Worm (Caenorhabditis elegans): ENCODE measurements around the gene C47E12.13.

C47E12.13 gene

ce11 chrIV:10048268-10048667 is 41.6 kb upstream of the C47E12.13 start:
- TF ChIP-seq lir-3 (tag; optimal IDR thresholded peaks at IDR 0.05) (no peak), nhr-11 (tag; optimal IDR thresholded peaks at IDR 0.05) (peak; percentile 54)

- TF ChIP-seq nhr-6 (tag; optimal IDR thresholded peaks at IDR 0.05) (no peak), ztf-11 (tag; optimal IDR thresholded peaks at IDR 0.05) (no peak), ceh-44 (GFP tag; IDR thresholded peaks at IDR 0.05) (no peak), hlh-30 (tag; optimal IDR thresholded peaks at IDR 0.05; ENCODE audit: insufficient read depth) (no peak), sdz-12 (GFP tag; optimal IDR thresholded peaks at IDR 0.05) (no peak), fkh-10 (GFP tag; optimal IDR thresholded peaks at IDR 0.05) (no peak), snpc-1.2 (GFP tag; IDR thresholded peaks at IDR 0.05) (no peak), lin-15B (tag; optimal IDR thresholded peaks at IDR 0.05) (no peak), tra-1 (GFP tag; IDR thresholded peaks at IDR 0.05) (no peak), T26A8.4 (GFP tag; IDR thresholded peaks at IDR 0.05) (no peak), fos-1 (tag; optimal IDR thresholded peaks at IDR 0.05) (no peak)
Measured at ce11 chrIV:10047108-10047507, 40.4 kb upstream of the C47E12.13 start, which contains the start of gene T04B2.3. TSS of gene T04B2.3 (plus strand) at chrIV:10047408.

- TF ChIP-seq T26A8.4 (GFP tag; IDR thresholded peaks at IDR 0.05) (no peak), jun-1 (tag; optimal IDR thresholded peaks at IDR 0.05) (no peak), aha-1 (tag) (peak; percentile 14), ZK546.5 (tag; optimal IDR thresholded peaks at IDR 0.05) (no peak), lsy-2 (tag; optimal IDR thresholded peaks at IDR 0.05) (no peak), daf-16 (GFP tag; optimal IDR thresholded peaks at IDR 0.05) (peak in 1 of 2 experiments; percentile 35), daf-16 (tag; optimal IDR thresholded peaks at IDR 0.05) (no peak), zag-1 (tag; optimal IDR thresholded peaks at IDR 0.05) (no peak), nhr-11 (tag; optimal IDR thresholded peaks at IDR 0.05) (peak; percentile 23), unc-62 (GFP tag; optimal IDR thresholded peaks at IDR 0.05 in 1 of 2) (peak in 1 of 2 experiments; percentile 77), unc-62 (tag; optimal IDR thresholded peaks at IDR 0.05) (no peak), arid-1 (GFP tag; conservative IDR thresholded peaks at IDR 0.05) (no peak), saeg-2 (GFP tag; IDR thresholded peaks at IDR 0.05) (no peak)
Measured at ce11 chrIV:10046005-10046404, 39.3 kb upstream of the C47E12.13 start.

- no peak for TF ChIP-seq ceh-32 (tag; optimal IDR thresholded peaks at IDR 0.05; ENCODE audit: poor library complexity)
- TF ChIP-seq ceh-62 (tag; optimal IDR thresholded peaks at IDR 0.05) = no peak
- TF ChIP-seq snpc-1.2 (GFP tag; IDR thresholded peaks at IDR 0.05) = no peak
- TF ChIP-seq aha-1 (tag) = peak; percentile 73
- no peak for TF ChIP-seq set-16 (GFP tag; IDR thresholded peaks at IDR 0.05)
Measured at ce11 chrIV:10042881-10043280, 36.2 kb upstream of the C47E12.13 start, which contains the start of gene frk-1. TSS of gene frk-1 (plus strand) at chrIV:10043181.

ce11 chrIV:10040803-10041202 is 34.1 kb upstream of the C47E12.13 start, which contains the start of gene dhs-31:
TSS of gene dhs-31 (minus strand) at chrIV:10040903.
- TF ChIP-seq zip-2 (tag; optimal IDR thresholded peaks at IDR 0.05) (no peak), mdl-1 (tag; optimal IDR thresholded peaks at IDR 0.05) (no peak), saeg-2 (GFP tag; IDR thresholded peaks at IDR 0.05) (no peak), ceh-20 (GFP tag; IDR thresholded peaks at IDR 0.05) (no peak), daf-8 (GFP tag; IDR thresholded peaks at IDR 0.05) (no peak), unc-130 (GFP tag; optimal IDR thresholded peaks at IDR 0.05) (no peak), lin-39 (tag; optimal IDR thresholded peaks at IDR 0.05) (no peak), ZK546.5 (tag; optimal IDR thresholded peaks at IDR 0.05) (no peak), ceh-28 (tag; optimal IDR thresholded peaks at IDR 0.05) (no peak), ces-1 (GFP tag; optimal IDR thresholded peaks at IDR 0.05) (no peak), F10B5.3 (tag; optimal IDR thresholded peaks at IDR 0.05) (no peak), fkh-10 (GFP tag; optimal IDR thresholded peaks at IDR 0.05) (no peak), R02D3.7 (tag; optimal IDR thresholded peaks at IDR 0.05) (no peak), pqm-1 (tag; optimal IDR thresholded peaks at IDR 0.05) (no peak), snpc-1.2 (GFP tag; IDR thresholded peaks at IDR 0.05) (no peak), lin-13 (GFP tag; optimal IDR thresholded peaks at IDR 0.05) (no peak), nhr-237 (tag; optimal IDR thresholded peaks at IDR 0.05) (no peak), tra-1 (GFP tag; IDR thresholded peaks at IDR 0.05) (no peak), lim-7 (GFP tag; IDR thresholded peaks at IDR 0.05) (no peak)
